Fruit fly (Drosophila melanogaster) Kc167 (cell line): ENCODE results near the gene sgl.

Experiments used
- Myc ChIP-seq: fragments of >200 bp; optimal IDR thresholded peaks from 2 replicates; lab custom pipeline; 2017; ENCODE audit warnings: missing external identifiers
- h ChIP-seq: fragments of >200 bp; optimal IDR thresholded peaks from 3 replicates; lab custom pipeline; 2018; ENCODE audit warnings: missing external identifiers
- psq ChIP-seq: fragments of >200 bp; optimal IDR thresholded peaks from 2 replicates; lab custom pipeline; 2017; ENCODE audit warnings: missing external identifiers

DNA sequence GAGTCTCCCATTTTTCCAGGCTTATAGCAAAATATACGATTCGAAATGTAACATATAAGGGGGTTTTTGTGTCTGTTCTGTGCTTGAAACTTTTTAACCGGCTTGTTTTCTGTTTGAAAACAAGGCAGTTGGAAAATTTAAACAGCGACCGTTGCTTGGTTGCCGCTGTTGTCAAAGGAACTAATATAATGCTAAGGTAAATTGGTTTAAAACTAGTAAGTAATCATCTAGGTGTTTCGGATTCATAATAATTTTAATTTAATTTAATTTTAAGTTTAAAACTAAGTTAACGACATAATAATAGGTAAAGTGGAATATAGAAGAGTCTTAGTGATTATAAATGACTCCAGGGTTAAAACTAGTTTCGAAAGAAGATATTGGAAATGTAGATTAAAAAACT is 3.2 kb upstream of the sgl start, which contains the start of gene CG10064:
- TF ChIP-seq h (lab: Kevin White, UChicago), result no peak
- TF ChIP-seq psq, result no peak
- TF ChIP-seq Myc (lab: Kevin White, UChicago), result no peak
